Worm (Caenorhabditis elegans) whole organism, early embryonic: ENCODE data around the gene Y51B9A.5.

ENCODE experiments used
- B0310.2 ChIP-seq: sonication (generic microtip); optimal IDR thresholded peaks from 2 replicates; lab custom pipeline; 2016; ENCODE audit warnings: mild to moderate bottlenecking, missing genetic modification characterization, missing compliant biosample characterization
- F13C5.2 ChIP-seq: sonication (generic microtip); optimal IDR thresholded peaks from 2 replicates; lab custom pipeline; 2017; ENCODE audit warnings: mild to moderate bottlenecking, missing genetic modification characterization, inconsistent platforms, missing compliant biosample characterization
- aly-1 ChIP-seq: sonication (generic microtip); optimal IDR thresholded peaks from 2 replicates; lab custom pipeline; 2016; ENCODE audit warnings: missing genetic modification characterization, missing compliant biosample characterization
- ama-1 ChIP-seq: fragments of 150-350 bp; optimal IDR thresholded peaks from 2 replicates; lab custom pipeline; 2014
- ceh-13 ChIP-seq: fragments of 200-800 bp; sonication (Bioruptor generic); optimal IDR thresholded peaks from 2 replicates; lab custom pipeline; 2018; ENCODE audit warnings: mild to moderate bottlenecking, missing genetic modification characterization, missing compliant biosample characterization
- ceh-36 ChIP-seq: sonication (generic microtip); optimal IDR thresholded peaks from 2 replicates; lab custom pipeline; 2016; ENCODE audit warnings: missing genetic modification characterization, inconsistent platforms, missing compliant biosample characterization
- ets-7 ChIP-seq: sonication (generic microtip); optimal IDR thresholded peaks from 2 replicates; lab custom pipeline; 2016; ENCODE audit warnings: missing genotype, missing genetic modification characterization, missing compliant biosample characterization
- flt-1 ChIP-seq: fragments of 200-800 bp; sonication (Bioruptor generic); IDR thresholded peaks from 2 replicates; pipeline ENCODE4 v1.3.6; 2022; ENCODE audit warnings: missing genetic modification characterization, missing compliant biosample characterization
- hmbx-1 ChIP-seq: sonication (generic microtip); optimal IDR thresholded peaks from 2 replicates; lab custom pipeline; 2016; ENCODE audit warnings: mild to moderate bottlenecking, missing genetic modification characterization, missing compliant biosample characterization
- hmg-4 ChIP-seq: fragments of 200-800 bp; sonication (Bioruptor generic); optimal IDR thresholded peaks from 2 replicates; lab custom pipeline; 2018; ENCODE audit warnings: mild to moderate bottlenecking, missing genetic modification characterization, missing compliant biosample characterization
- hnd-1 ChIP-seq: sonication (generic microtip); optimal IDR thresholded peaks from 2 replicates; lab custom pipeline; 2016; ENCODE audit warnings: missing genetic modification characterization, missing compliant biosample characterization
- pes-1 ChIP-seq: fragments of 200-800 bp; sonication (Bioruptor generic); IDR thresholded peaks from 2 replicates; pipeline ENCODE4 v1.3.6; 2022; ENCODE audit warnings: missing genetic modification reagents, missing genetic modification characterization, missing compliant biosample characterization
- scrt-1 ChIP-seq: fragments of 200-800 bp; sonication (Bioruptor generic); IDR thresholded peaks from 2 replicates; pipeline ENCODE4 v1.3.6; 2022; ENCODE audit warnings: missing genetic modification characterization, missing compliant biosample characterization
- sea-1 ChIP-seq: fragments of 200-800 bp; sonication (Bioruptor generic); conservative IDR thresholded peaks from 2 replicates; pipeline ENCODE4 v1.3.6; 2022; ENCODE audit warnings: missing genetic modification characterization, missing compliant biosample characterization
- tbx-11 ChIP-seq: fragments of 200-800 bp; sonication (Bioruptor generic); IDR thresholded peaks from 2 replicates; pipeline ENCODE4 v1.3.6; 2022; ENCODE audit warnings: missing genetic modification characterization, missing compliant biosample characterization
- tbx-37 ChIP-seq: fragments of 200-800 bp; sonication (Bioruptor generic); conservative IDR thresholded peaks from 2 replicates; pipeline ENCODE4 v1.3.6; 2022; ENCODE audit warnings: missing genetic modification reagents, missing genetic modification characterization, missing compliant biosample characterization
- tra-4 ChIP-seq: sonication (generic microtip); optimal IDR thresholded peaks from 2 replicates; lab custom pipeline; 2017; ENCODE audit warnings: missing genetic modification characterization, missing compliant biosample characterization

Gene Y51B9A.5

DNA sequence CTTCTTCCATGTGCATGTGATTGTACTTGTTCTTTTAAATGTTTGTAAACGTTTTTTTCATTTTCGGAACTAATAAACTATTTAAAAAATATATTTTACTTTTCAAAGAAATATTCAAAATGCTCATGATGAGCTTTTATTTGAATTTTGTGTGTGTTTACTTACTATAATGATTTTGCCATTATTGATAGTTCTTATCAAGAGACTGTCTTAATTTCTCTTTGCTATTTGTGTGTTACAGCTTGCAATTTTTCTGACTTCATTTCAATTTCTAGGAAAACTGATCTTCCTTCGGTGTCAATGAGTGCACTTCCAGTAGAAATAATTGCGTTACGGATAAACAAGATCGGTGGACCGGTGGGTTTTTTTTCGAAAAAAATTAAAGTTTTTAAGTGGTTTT, 29.1 kb upstream of the Y51B9A.5 start, which contains the start of gene C06C3.12:
C06C3.12 (plus strand) TSS at position 301 of the 400 bp plus-strand sequence.
- TF ChIP-seq tbx-11 (GFP tag; lab: Robert Waterston, UW), result no peak
- no peak for TF ChIP-seq ceh-36 (tag; lab: Kevin White, UChicago)
- no peak for TF ChIP-seq sea-1 (GFP tag; lab: Robert Waterston, UW)
- TF ChIP-seq ama-1, result no peak
- no peak for TF ChIP-seq B0310.2 (tag; lab: Kevin White, UChicago)
- TF ChIP-seq tbx-37 (GFP tag; lab: Robert Waterston, UW), result no peak
- TF ChIP-seq hmg-4 (GFP tag; lab: Kevin White, UChicago), result no peak
- no peak for TF ChIP-seq flt-1
- no peak for TF ChIP-seq ceh-13 (GFP tag; lab: Kevin White, UChicago)
- no peak for TF ChIP-seq hmbx-1
- no peak for TF ChIP-seq ets-7 (tag; lab: Kevin White, UChicago)
- no peak for TF ChIP-seq aly-1 (tag; lab: Kevin White, UChicago)
- TF ChIP-seq pes-1 (GFP tag; lab: Robert Waterston, UW), result no peak
- no peak for TF ChIP-seq scrt-1 (GFP tag; lab: Robert Waterston, UW)
- no peak for TF ChIP-seq hnd-1 (tag; lab: Kevin White, UChicago)
- no peak for TF ChIP-seq F13C5.2 (tag; lab: Kevin White, UChicago)

DNA sequence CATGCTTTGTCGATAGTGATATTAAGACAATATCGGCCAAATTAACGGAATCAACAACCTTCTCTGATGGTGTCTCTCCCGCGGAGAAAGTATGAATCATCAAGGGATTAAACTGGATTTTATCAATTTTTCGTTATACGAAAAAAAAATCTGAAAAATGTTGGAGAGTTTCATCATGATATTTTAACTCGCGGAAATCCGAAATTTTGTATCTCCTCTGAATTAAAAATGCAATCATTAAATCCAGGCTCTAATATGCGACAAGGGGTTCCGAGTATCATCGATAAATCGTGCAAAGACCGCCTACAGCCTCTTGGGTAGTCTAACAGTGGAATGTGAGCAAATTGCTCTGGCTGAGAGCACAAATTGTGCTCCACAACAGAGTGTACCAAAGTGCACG, 26.8 kb upstream of the Y51B9A.5 start, which contains the start of gene C06C3.10:
C06C3.10 (minus strand) TSS at position 101 of the 400 bp plus-strand sequence.
- TF ChIP-seq tbx-37 (GFP tag; lab: Robert Waterston, UW) (no peak), tra-4 (tag; lab: Kevin White, UChicago) (no peak), ama-1 (no peak), B0310.2 (tag; lab: Kevin White, UChicago) (no peak), hnd-1 (tag; lab: Kevin White, UChicago) (no peak), hmbx-1 (no peak), ceh-13 (GFP tag; lab: Kevin White, UChicago) (no peak), aly-1 (tag; lab: Kevin White, UChicago) (no peak), ceh-36 (tag; lab: Kevin White, UChicago) (no peak), sea-1 (GFP tag; lab: Robert Waterston, UW) (no peak), tbx-11 (GFP tag; lab: Robert Waterston, UW) (no peak), ets-7 (tag; lab: Kevin White, UChicago) (no peak), hmg-4 (GFP tag; lab: Kevin White, UChicago) (no peak), F13C5.2 (tag; lab: Kevin White, UChicago) (no peak), pes-1 (GFP tag; lab: Robert Waterston, UW) (no peak)

DNA sequence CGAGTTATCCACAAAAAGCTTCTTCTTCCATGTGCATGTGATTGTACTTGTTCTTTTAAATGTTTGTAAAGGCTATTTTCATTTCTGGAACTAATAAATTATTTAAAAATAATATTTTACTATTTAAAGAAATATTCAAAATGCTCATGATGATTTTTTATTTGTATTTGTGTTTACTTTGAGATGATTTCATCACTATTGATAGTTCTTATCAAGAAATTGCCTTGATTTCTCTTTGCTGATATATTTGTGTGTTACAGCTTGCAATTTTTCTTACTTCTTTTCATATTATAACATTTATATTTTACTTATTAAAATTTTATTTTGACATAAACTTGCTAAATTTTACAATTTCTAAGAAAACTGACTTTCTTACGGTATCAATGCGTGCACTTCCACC, 25.8 kb upstream of the Y51B9A.5 start:
- TF ChIP-seq B0310.2 (tag; lab: Kevin White, UChicago) (no peak), scrt-1 (GFP tag; lab: Robert Waterston, UW) (no peak), ceh-13 (GFP tag; lab: Kevin White, UChicago) (no peak), aly-1 (tag; lab: Kevin White, UChicago) (no peak), tbx-37 (GFP tag; lab: Robert Waterston, UW) (no peak), hmbx-1 (no peak), ceh-36 (tag; lab: Kevin White, UChicago) (no peak), ama-1 (no peak), pes-1 (GFP tag; lab: Robert Waterston, UW) (no peak), F13C5.2 (tag; lab: Kevin White, UChicago) (no peak), flt-1 (no peak), hmg-4 (GFP tag; lab: Kevin White, UChicago) (no peak), tbx-11 (GFP tag; lab: Robert Waterston, UW) (no peak), ets-7 (tag; lab: Kevin White, UChicago) (no peak), sea-1 (GFP tag; lab: Robert Waterston, UW) (no peak), hnd-1 (tag; lab: Kevin White, UChicago) (no peak), tra-4 (tag; lab: Kevin White, UChicago) (no peak)

DNA sequence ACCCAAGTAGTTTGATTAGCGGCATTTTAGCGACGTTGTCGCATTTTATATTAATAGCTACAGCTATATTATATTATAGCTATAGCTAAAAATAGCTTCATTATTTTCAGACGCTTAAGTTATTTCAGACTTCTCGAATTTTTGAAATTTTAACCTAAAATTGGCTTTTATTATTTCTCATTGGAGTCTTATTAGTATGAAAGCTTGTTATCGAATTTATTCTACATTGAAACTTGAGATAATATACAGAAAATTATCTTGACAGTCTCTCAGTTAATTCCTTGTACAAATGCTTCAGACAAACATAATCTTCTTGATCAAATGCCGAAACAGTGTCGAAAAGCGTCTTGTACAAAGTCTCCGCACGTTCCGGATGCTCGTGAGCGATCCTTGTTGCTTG, 24.1 kb upstream of the Y51B9A.5 start, which contains the start of gene srh-48:
srh-48 (plus strand) TSS at position 301 of the 400 bp plus-strand sequence.
- no peak for TF ChIP-seq F13C5.2 (tag; lab: Kevin White, UChicago)
- no peak for TF ChIP-seq hmg-4 (GFP tag; lab: Kevin White, UChicago)
- TF ChIP-seq tra-4 (tag; lab: Kevin White, UChicago), result no peak
- TF ChIP-seq sea-1 (GFP tag; lab: Robert Waterston, UW), result no peak
- no peak for TF ChIP-seq ceh-36 (tag; lab: Kevin White, UChicago)
- no peak for TF ChIP-seq tbx-11 (GFP tag; lab: Robert Waterston, UW)
- TF ChIP-seq ets-7 (tag; lab: Kevin White, UChicago), result no peak
- no peak for TF ChIP-seq B0310.2 (tag; lab: Kevin White, UChicago)
- no peak for TF ChIP-seq ceh-13 (GFP tag; lab: Kevin White, UChicago)
- no peak for TF ChIP-seq flt-1
- no peak for TF ChIP-seq tbx-37 (GFP tag; lab: Robert Waterston, UW)
- TF ChIP-seq pes-1 (GFP tag; lab: Robert Waterston, UW), result no peak
- TF ChIP-seq hmbx-1, result no peak
- no peak for TF ChIP-seq ama-1
- no peak for TF ChIP-seq hnd-1 (tag; lab: Kevin White, UChicago)
- TF ChIP-seq aly-1 (tag; lab: Kevin White, UChicago), result no peak
- no peak for TF ChIP-seq scrt-1 (GFP tag; lab: Robert Waterston, UW)

DNA sequence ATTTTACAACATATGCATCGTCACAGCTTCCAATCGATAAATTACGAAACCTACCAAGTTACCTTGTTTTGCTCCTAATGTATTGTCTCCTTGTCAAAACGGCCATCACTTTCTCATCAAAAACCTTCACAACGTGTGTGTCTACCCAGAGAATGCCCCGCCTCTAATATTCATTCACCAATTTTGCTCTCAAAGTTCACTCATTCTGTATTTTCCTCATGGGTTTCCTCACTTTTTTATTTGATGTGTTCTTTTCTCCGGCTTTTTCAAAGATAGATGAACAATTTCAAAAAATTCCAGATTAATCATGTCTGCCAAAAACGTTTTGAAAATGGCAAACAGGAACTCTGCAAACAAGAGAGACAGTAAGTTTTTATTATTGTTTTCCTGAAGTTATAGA, 18.7 kb upstream of the Y51B9A.5 start, which contains the start of gene C06C3.7:
C06C3.7 (plus strand) TSS at position 301 of the 400 bp plus-strand sequence.
- TF ChIP-seq hnd-1 (tag; lab: Kevin White, UChicago) (no peak), scrt-1 (GFP tag; lab: Robert Waterston, UW) (no peak), B0310.2 (tag; lab: Kevin White, UChicago) (no peak), ceh-36 (tag; lab: Kevin White, UChicago) (no peak), hmg-4 (GFP tag; lab: Kevin White, UChicago) (no peak)

DNA sequence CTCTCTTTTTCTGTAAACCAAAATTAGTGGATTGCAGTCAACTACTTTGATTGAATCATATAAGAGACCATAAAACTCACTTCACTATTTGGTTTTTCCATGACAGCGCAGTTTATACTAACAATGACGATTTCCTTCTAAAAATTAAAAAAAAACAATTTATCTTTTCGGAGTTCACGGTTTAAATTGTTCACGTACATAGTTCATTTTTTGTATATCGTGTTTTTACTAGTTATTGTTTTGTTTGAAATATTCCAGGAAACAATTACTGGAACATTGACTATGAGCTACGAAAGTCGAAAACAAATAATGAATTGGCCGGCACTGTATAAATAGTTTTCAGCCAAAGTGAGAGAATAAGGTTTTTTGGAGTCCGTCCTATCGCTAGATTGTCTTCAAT, 11.2 kb upstream of the Y51B9A.5 start, which contains the start of gene lido-17:
lido-17 (minus strand) TSS at position 101 of the 400 bp plus-strand sequence.
- TF ChIP-seq tra-4 (tag; lab: Kevin White, UChicago), result no peak
- TF ChIP-seq tbx-11 (GFP tag; lab: Robert Waterston, UW), result no peak
- TF ChIP-seq B0310.2 (tag; lab: Kevin White, UChicago), result no peak
